Worm (Caenorhabditis elegans) whole organism, early embryonic: ENCODE measurements around the gene moc-5.

Experiments used
- F13C5.2 ChIP-seq: sonication (generic microtip); optimal IDR thresholded peaks from 2 replicates; lab custom pipeline; 2017; ENCODE audit warnings: mild to moderate bottlenecking, missing genetic modification characterization, inconsistent platforms, missing compliant biosample characterization
- ama-1 ChIP-seq: fragments of 150-350 bp; optimal IDR thresholded peaks from 2 replicates; lab custom pipeline; 2014
- ceh-36 ChIP-seq: sonication (generic microtip); optimal IDR thresholded peaks from 2 replicates; lab custom pipeline; 2016; ENCODE audit warnings: missing genetic modification characterization, inconsistent platforms, missing compliant biosample characterization
- hmbx-1 ChIP-seq: sonication (generic microtip); optimal IDR thresholded peaks from 2 replicates; lab custom pipeline; 2016; ENCODE audit warnings: mild to moderate bottlenecking, missing genetic modification characterization, missing compliant biosample characterization
- scrt-1 ChIP-seq: fragments of 200-800 bp; sonication (Bioruptor generic); IDR thresholded peaks from 2 replicates; pipeline ENCODE4 v1.3.6; 2022; ENCODE audit warnings: missing genetic modification characterization, missing compliant biosample characterization
- tbx-37 ChIP-seq: fragments of 200-800 bp; sonication (Bioruptor generic); conservative IDR thresholded peaks from 2 replicates; pipeline ENCODE4 v1.3.6; 2022; ENCODE audit warnings: missing genetic modification reagents, missing genetic modification characterization, missing compliant biosample characterization

ce11 chrX:9585584-9586166, 19.9 kb upstream of the moc-5 start:
- TF ChIP-seq hmbx-1 (tag; lab: Kevin White, UChicago) (no peak), ama-1 (no peak), scrt-1 (no peak), F13C5.2 (tag; lab: Kevin White, UChicago) (no peak), tbx-37 (GFP tag; lab: Robert Waterston, UW) (no peak), ceh-36 (tag; lab: Kevin White, UChicago) (no peak)
